Worm (Caenorhabditis elegans) whole organism, mixed stage, embryonic: ENCODE results near the gene K04H4.5.

Experiments
- nhr-76 ChIP-seq: sonication (generic microtip); optimal IDR thresholded peaks from 2 replicates; lab custom pipeline; 2017; ENCODE audit warnings: missing biosample characterization, missing genetic modification characterization
- tbx-8 ChIP-seq: fragments of 200-800 bp; sonication (Bioruptor generic); optimal IDR thresholded peaks from 2 replicates; lab custom pipeline; 2018; ENCODE audit warnings: mild to moderate bottlenecking, missing genetic modification characterization, moderate library complexity, missing compliant biosample characterization

ce11 chrIII:9393114-9393780, 34.1 kb downstream of the K04H4.5 start, which contains the start of the genes gpr-2 and rgr-1:
- TF ChIP-seq nhr-76 (no peak), tbx-8 (GFP tag; lab: Kevin White, UChicago) (no peak)
